Worm (Caenorhabditis elegans): ENCODE measurements around the gene tac-1.

DNA sequence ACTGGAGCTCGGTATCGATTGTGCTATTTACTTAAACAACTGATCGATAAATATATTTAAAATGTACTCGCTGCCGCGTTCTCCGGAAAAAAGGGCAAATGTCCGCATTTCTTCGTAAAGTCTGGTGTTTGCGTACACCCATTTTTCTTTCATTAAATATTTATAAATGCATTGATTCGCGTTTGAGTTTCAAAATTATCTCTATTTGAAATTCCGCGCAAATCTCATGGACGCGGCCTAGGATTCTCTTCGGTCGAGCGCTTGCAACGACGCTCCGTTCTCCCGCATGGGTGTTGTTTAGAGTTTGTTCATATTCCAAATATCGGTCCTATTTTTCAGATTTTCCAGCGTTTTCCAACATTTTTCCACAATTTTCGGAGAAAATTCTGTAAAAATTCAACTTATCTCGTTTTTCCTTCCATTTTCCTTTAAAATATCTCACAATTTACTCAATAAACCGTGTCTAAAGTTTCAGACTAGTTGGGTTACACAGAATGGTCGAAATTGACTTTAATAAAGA, 41.3 kb upstream of the tac-1 start, which contains the start of gene eif-3.B:
- TF ChIP-seq nhr-41 (GFP tag; IDR thresholded peaks at IDR 0.05) (no peak), tag-97 (GFP tag; IDR thresholded peaks at IDR 0.05) (no peak), arid-1 (GFP tag; conservative IDR thresholded peaks at IDR 0.05) (0 out of 2 replicates have a peak, but pooled peaks have one; percentile 53), zag-1 (tag; optimal IDR thresholded peaks at IDR 0.05) (no peak), vab-7 (GFP tag; IDR thresholded peaks at IDR 0.05) (peak; percentile 36; the same call in 1 of the 2 replicates), daf-12 (tag; optimal IDR thresholded peaks at IDR 0.05) (no peak), lsy-2 (tag; optimal IDR thresholded peaks at IDR 0.05) (peak; percentile 59 to 95), pqm-1 (tag; optimal IDR thresholded peaks at IDR 0.05) (no peak), nhr-11 (tag; optimal IDR thresholded peaks at IDR 0.05) (peak; percentile 83), dpl-1 (GFP tag; optimal IDR thresholded peaks at IDR 0.05) (peak; percentile 98), nhr-6 (tag; optimal IDR thresholded peaks at IDR 0.05) (peak; percentile 92), mdl-1 (tag; optimal IDR thresholded peaks at IDR 0.05) (peak in 1 of 2 experiments; percentile 21)

Data from whole organism, L4 larva.